Fruit fly (Drosophila melanogaster) whole organism, embryonic: ENCODE results near the gene Slip1.

Experiments
- Antp ChIP-seq: fragments of 200-800 bp; sonication (Bioruptor generic); optimal IDR thresholded peaks from 3 replicates; lab custom pipeline; 2016; ENCODE audit warnings: missing biosample characterization, missing genetic modification characterization
- CG12071 ChIP-seq: fragments of 200-800 bp; sonication (Bioruptor generic); optimal IDR thresholded peaks from 3 replicates; lab custom pipeline; 2018; ENCODE audit warnings: missing biosample characterization, mild to moderate bottlenecking, missing genetic modification characterization
- CG14014 ChIP-seq: fragments of 200-800 bp; sonication (Bioruptor generic); IDR thresholded peaks from 2 replicates; pipeline ENCODE4 v1.3.6; 2022; ENCODE audit warnings: missing biosample characterization, missing genetic modification characterization
- CG15696 ChIP-seq: fragments of 200-800 bp; sonication (Bioruptor generic); optimal IDR thresholded peaks from 2 replicates; lab custom pipeline; 2019; ENCODE audit warnings: missing biosample characterization, mild to moderate bottlenecking, missing genetic modification characterization, moderate library complexity
- CG17361 ChIP-seq: fragments of 200-800 bp; sonication (Bioruptor generic); IDR thresholded peaks from 3 replicates; pipeline ENCODE4 v1.3.6; 2022; ENCODE audit warnings: missing biosample characterization, missing genetic modification characterization
- CG18619 ChIP-seq: fragments of 200-800 bp; sonication (Bioruptor generic); optimal IDR thresholded peaks from 3 replicates; lab custom pipeline; 2017; ENCODE audit warnings: missing biosample characterization, mild to moderate bottlenecking, missing genetic modification characterization
- CG2129 ChIP-seq: fragments of 200-800 bp; sonication (Bioruptor generic); IDR thresholded peaks from 2 replicates; pipeline ENCODE4 v1.3.6; 2022; ENCODE audit warnings: missing biosample characterization, missing genetic modification characterization; ENCODE audit not compliant: partially characterized antibody
- CG2199 ChIP-seq: fragments of 200-800 bp; sonication (Bioruptor generic); IDR thresholded peaks from 3 replicates; pipeline ENCODE4 v1.3.6; 2022; ENCODE audit warnings: missing biosample characterization, missing genetic modification characterization
- CG3847 ChIP-seq: fragments of 200-800 bp; sonication (Bioruptor generic); IDR thresholded peaks from 2 replicates; pipeline ENCODE4 v1.3.6; 2022; ENCODE audit warnings: missing biosample characterization, missing genetic modification characterization
- CG4424 ChIP-seq: fragments of 200-800 bp; sonication (Bioruptor generic); optimal IDR thresholded peaks from 3 replicates; lab custom pipeline; 2016; ENCODE audit warnings: missing biosample characterization, missing genetic modification characterization
- CG4707 ChIP-seq: fragments of 200-800 bp; sonication (Bioruptor generic); optimal IDR thresholded peaks from 2 replicates; lab custom pipeline; 2018; ENCODE audit warnings: missing biosample characterization, mild to moderate bottlenecking, missing genetic modification characterization, moderate library complexity
- CG6683 ChIP-seq: fragments of 200-800 bp; sonication (Bioruptor generic); optimal IDR thresholded peaks from 2 replicates; lab custom pipeline; 2017; ENCODE audit warnings: missing biosample characterization, mild to moderate bottlenecking, missing genetic modification characterization, missing genetic modification reagents
- CG7556 ChIP-seq: fragments of 200-800 bp; sonication (Bioruptor generic); optimal IDR thresholded peaks from 2 replicates; lab custom pipeline; 2017; ENCODE audit warnings: missing biosample characterization, mild to moderate bottlenecking, missing genetic modification characterization
- CG8765 ChIP-seq: fragments of 200-800 bp; sonication (Bioruptor generic); IDR thresholded peaks from 2 replicates; pipeline ENCODE4 v1.3.6; 2022; ENCODE audit warnings: missing biosample characterization, missing genetic modification characterization
- CG8944 ChIP-seq: fragments of 200-800 bp; sonication (Bioruptor generic); optimal IDR thresholded peaks from 3 replicates; lab custom pipeline; 2016; ENCODE audit warnings: missing biosample characterization, missing genetic modification characterization
- CoRest ChIP-seq: fragments of 200-800 bp; sonication (Bioruptor generic); optimal IDR thresholded peaks from 3 replicates; lab custom pipeline; 2018; ENCODE audit warnings: missing biosample characterization, mild to moderate bottlenecking, missing genetic modification characterization, moderate library complexity
- D19B ChIP-seq: fragments of 200-800 bp; sonication (Bioruptor generic); optimal IDR thresholded peaks from 2 replicates; lab custom pipeline; 2017; ENCODE audit warnings: missing biosample characterization, mild to moderate bottlenecking, missing genetic modification characterization
- ERR ChIP-seq: fragments of 200-800 bp; sonication (Bioruptor generic); optimal IDR thresholded peaks from 2 replicates; lab custom pipeline; 2016; ENCODE audit warnings: missing biosample characterization, missing genetic modification characterization
- Eip74EF ChIP-seq, 2 experiments: fragments of 200-800 bp in 1 of 2; fragments of >200 bp in 1 of 2; sonication (Bioruptor generic) in 1 of 2; optimal IDR thresholded peaks; 2 replicates each; lab custom pipeline; 2017 to 2019; ENCODE audit warnings: missing biosample characterization in 2 of 2, missing genetic modification characterization in 2 of 2, mild to moderate bottlenecking in 1 of 2, moderate library complexity in 1 of 2
- Mad ChIP-seq: fragments of 200-800 bp; sonication (Bioruptor generic); optimal IDR thresholded peaks from 2 replicates; lab custom pipeline; 2016; ENCODE audit warnings: missing biosample characterization, missing genetic modification characterization
- Mrtf ChIP-seq: fragments of 200-800 bp; sonication (Bioruptor generic); IDR thresholded peaks from 3 replicates; pipeline ENCODE4 v1.3.6; 2022; ENCODE audit warnings: missing biosample characterization, missing genetic modification characterization
- Nf-YA ChIP-seq: fragments of 200-800 bp; sonication (Bioruptor generic); IDR thresholded peaks from 2 replicates; pipeline ENCODE4 v1.3.6; 2022; ENCODE audit warnings: missing biosample characterization, missing genetic modification characterization
- NfI ChIP-seq: fragments of 200-800 bp; sonication (Bioruptor generic); optimal IDR thresholded peaks from 3 replicates; lab custom pipeline; 2018; ENCODE audit warnings: missing biosample characterization, mild to moderate bottlenecking, missing genetic modification characterization, moderate library complexity
- Pdp1 ChIP-seq, 2 experiments: fragments of 200-800 bp; sonication (Bioruptor generic); optimal IDR thresholded peaks; 3 replicates each; lab custom pipeline; 2016; ENCODE audit warnings: missing biosample characterization in 2 of 2, missing genetic modification characterization in 2 of 2, mild to moderate bottlenecking in 1 of 2, moderate library complexity in 1 of 2
- Rx ChIP-seq: fragments of 200-800 bp; sonication (Bioruptor generic); IDR thresholded peaks from 2 replicates; pipeline ENCODE4 v1.3.6; 2022; ENCODE audit warnings: missing biosample characterization, missing genetic modification characterization
- Side ChIP-seq: fragments of 200-800 bp; sonication (Bioruptor generic); optimal IDR thresholded peaks from 2 replicates; lab custom pipeline; 2016; ENCODE audit warnings: missing biosample characterization, missing genetic modification characterization
- amos ChIP-seq: fragments of 200-800 bp; sonication (Bioruptor generic); IDR thresholded peaks from 2 replicates; pipeline ENCODE4 v1.3.6; 2022; ENCODE audit warnings: missing biosample characterization, missing genetic modification characterization; ENCODE audit not compliant: partially characterized antibody
- bigmax ChIP-seq: fragments of 200-800 bp; sonication (Bioruptor generic); optimal IDR thresholded peaks from 2 replicates; lab custom pipeline; 2018; ENCODE audit warnings: missing biosample characterization, mild to moderate bottlenecking, missing genetic modification characterization
- cad ChIP-seq: fragments of >200 bp; optimal IDR thresholded peaks from 2 replicates; lab custom pipeline; 2017; ENCODE audit warnings: missing biosample characterization, missing genetic modification characterization
- cato ChIP-seq: fragments of 200-800 bp; sonication (Bioruptor generic); optimal IDR thresholded peaks from 2 replicates; lab custom pipeline; 2016; ENCODE audit warnings: missing biosample characterization, missing genetic modification characterization, borderline replicate concordance
- caup ChIP-seq: fragments of 200-800 bp; sonication (Bioruptor generic); optimal IDR thresholded peaks from 3 replicates; lab custom pipeline; 2017; ENCODE audit warnings: missing biosample characterization, mild to moderate bottlenecking, missing genetic modification characterization, moderate library complexity; ENCODE audit not compliant: severe bottlenecking
- chinmo ChIP-seq: fragments of 200-800 bp; sonication (Bioruptor generic); IDR thresholded peaks from 4 replicates; pipeline ENCODE4 v1.3.6; 2022; ENCODE audit warnings: missing biosample characterization, missing genetic modification characterization; ENCODE audit not compliant: partially characterized antibody
- dmrt99B ChIP-seq: fragments of 200-800 bp; sonication (Bioruptor generic); optimal IDR thresholded peaks from 2 replicates; lab custom pipeline; 2018; ENCODE audit warnings: missing biosample characterization, mild to moderate bottlenecking, missing genetic modification characterization, moderate library complexity
- fd96Cb ChIP-seq: fragments of 200-800 bp; sonication (Bioruptor generic); optimal IDR thresholded peaks from 2 replicates; lab custom pipeline; 2018; ENCODE audit warnings: missing biosample characterization, mild to moderate bottlenecking, missing genetic modification characterization, moderate library complexity
- gcm ChIP-seq: fragments of 200-800 bp; sonication (Bioruptor generic); optimal IDR thresholded peaks from 2 replicates; lab custom pipeline; 2019; ENCODE audit warnings: missing biosample characterization, mild to moderate bottlenecking, missing genetic modification characterization, moderate library complexity
- gro ChIP-seq: fragments of 200-800 bp; sonication (Bioruptor generic); optimal IDR thresholded peaks from 2 replicates; lab custom pipeline; 2016; ENCODE audit warnings: missing biosample characterization, missing genetic modification characterization
- lmd ChIP-seq: fragments of 200-800 bp; sonication (Bioruptor generic); IDR thresholded peaks from 2 replicates; pipeline ENCODE4 v1.3.6; 2022; ENCODE audit warnings: missing biosample characterization, missing genetic modification characterization
- lola ChIP-seq, 3 experiments: fragments of >200 bp in 2 of 3; fragments of 200-800 bp in 1 of 3; sonication (Bioruptor generic) in 1 of 3; optimal IDR thresholded peaks; 2 replicates each; lab custom pipeline; 2017 to 2019; ENCODE audit warnings: missing biosample characterization in 3 of 3, missing genetic modification characterization in 3 of 3, mild to moderate bottlenecking in 1 of 3, moderate library complexity in 1 of 3
- onecut ChIP-seq: fragments of 200-800 bp; sonication (Bioruptor generic); IDR thresholded peaks from 2 replicates; pipeline ENCODE4 v1.3.6; 2022; ENCODE audit warnings: missing biosample characterization, missing genetic modification characterization
- peb ChIP-seq: fragments of 200-800 bp; sonication (Bioruptor generic); IDR thresholded peaks from 2 replicates; pipeline ENCODE4 v1.3.6; 2022; ENCODE audit warnings: missing biosample characterization, missing genetic modification characterization
- pho ChIP-seq: fragments of 200-800 bp; sonication (Bioruptor generic); optimal IDR thresholded peaks from 2 replicates; lab custom pipeline; 2016; ENCODE audit warnings: missing biosample characterization, missing genetic modification characterization
- shn ChIP-seq: fragments of 200-800 bp; sonication (Bioruptor generic); optimal IDR thresholded peaks from 3 replicates; lab custom pipeline; 2016; ENCODE audit warnings: missing biosample characterization, missing genetic modification characterization
- sima ChIP-seq: fragments of 200-800 bp; sonication (Bioruptor generic); optimal IDR thresholded peaks from 2 replicates; lab custom pipeline; 2016; ENCODE audit warnings: missing biosample characterization, missing genetic modification characterization
- sr ChIP-seq: fragments of 200-800 bp; sonication (Bioruptor generic); IDR thresholded peaks from 3 replicates; pipeline ENCODE4 v1.3.6; 2022; ENCODE audit warnings: missing biosample characterization, missing genetic modification characterization
- unpg ChIP-seq: fragments of 200-800 bp; sonication (Bioruptor generic); optimal IDR thresholded peaks from 3 replicates; lab custom pipeline; 2018; ENCODE audit warnings: missing biosample characterization, mild to moderate bottlenecking, missing genetic modification characterization, moderate library complexity
- vfl ChIP-seq: fragments of 200-800 bp; sonication (Bioruptor generic); optimal IDR thresholded peaks from 2 replicates; lab custom pipeline; 2016; ENCODE audit warnings: missing biosample characterization, missing genetic modification characterization
- zfh1 ChIP-seq: fragments of 200-800 bp; sonication (Bioruptor generic); IDR thresholded peaks from 3 replicates; pipeline ENCODE4 v1.3.6; 2022; ENCODE audit warnings: missing biosample characterization, missing genetic modification characterization

The Slip1 gene

DNA sequence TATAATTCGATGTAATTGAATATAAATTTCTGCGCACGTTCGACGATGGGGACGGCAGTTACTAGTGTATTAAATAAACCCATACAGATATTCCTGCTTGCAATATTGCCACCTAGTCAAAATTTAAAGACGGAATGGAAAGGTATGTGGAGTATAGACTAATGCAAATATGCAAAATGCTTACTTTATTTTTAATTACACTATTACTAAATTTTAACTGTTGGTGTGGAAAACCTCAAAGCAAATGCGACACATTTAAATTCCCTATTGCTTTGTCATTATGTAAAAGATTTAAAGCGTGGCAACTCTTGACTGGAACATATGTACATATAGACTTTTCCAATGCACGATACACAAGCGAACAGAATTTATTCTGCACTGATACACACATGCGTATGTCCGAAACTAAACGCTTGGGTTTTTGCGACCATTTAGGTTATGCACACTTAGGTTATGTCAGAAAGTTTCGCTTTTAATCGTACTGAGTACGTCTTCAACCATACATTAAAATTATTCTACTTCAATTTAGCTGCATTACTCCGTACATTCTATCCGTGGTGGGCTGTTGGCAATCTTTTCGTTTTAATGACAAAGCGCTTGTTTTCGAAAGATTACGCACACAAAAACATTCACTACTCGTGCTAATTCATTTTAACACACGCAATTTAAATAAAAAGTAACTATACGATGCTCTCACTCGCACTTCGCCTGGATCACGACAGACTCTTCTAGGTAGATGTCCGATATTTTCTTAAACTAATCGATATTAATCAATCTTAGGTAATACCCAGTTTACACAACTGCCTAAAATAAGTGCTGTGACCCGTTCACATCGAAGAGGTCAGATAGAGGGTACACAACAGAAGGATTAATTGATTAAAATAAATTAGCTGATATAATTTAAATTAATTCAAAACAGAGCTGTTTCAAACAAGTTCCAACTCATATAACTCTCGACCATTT lies 3.3 kb upstream of the Slip1 start, which contains the start of gene gw (continued):
- peak; percentile 98 for TF ChIP-seq bigmax
- no peak for TF ChIP-seq dmrt99B
- TF ChIP-seq CG18619 (GFP tag; lab: Kevin White, UChicago), result peak; percentile 81
- TF ChIP-seq gcm (GFP tag; lab: Kevin White, UChicago), result no peak
- peak; percentile 59 for TF ChIP-seq onecut (GFP tag; lab: Robert Waterston, UW)
- peak; percentile 65 for TF ChIP-seq vfl (GFP tag; lab: Kevin White, UChicago)
- peak; percentile 43 for TF ChIP-seq peb (GFP tag; lab: Robert Waterston, UW)
- peak; percentile 80 for TF ChIP-seq shn (GFP tag; lab: Kevin White, UChicago)
- TF ChIP-seq CG12071, result no peak
- TF ChIP-seq CG7556 (GFP tag; lab: Kevin White, UChicago), result peak; percentile 86
- TF ChIP-seq CG15696, result peak; percentile 80
- peak; percentile 6 for TF ChIP-seq sima
- TF ChIP-seq Mad (GFP tag; lab: Kevin White, UChicago), result peak; percentile 82
- TF ChIP-seq Rx, result no peak; the same call in 1 of the 2 replicates
- peak; percentile 59 for TF ChIP-seq CG6683 (GFP tag; lab: Kevin White, UChicago)
- peak; percentile 62 for TF ChIP-seq fd96Cb (tag; lab: Kevin White, UChicago)
- TF ChIP-seq CG14014, result peak; percentile 65
- TF ChIP-seq cad (GFP tag; lab: Kevin White, UChicago), result no peak
- TF ChIP-seq CG4707 (GFP tag; lab: Kevin White, UChicago), result peak; percentile 31
- TF ChIP-seq Mrtf, result no peak; the same call in 2 of the 3 replicates
- no peak for TF ChIP-seq sr (GFP tag; lab: Robert Waterston, UW)
- TF ChIP-seq lmd, result no peak
- TF ChIP-seq caup (GFP tag; lab: Kevin White, UChicago), result peak; percentile 81
- peak; percentile 76 for TF ChIP-seq Antp (GFP tag; lab: Kevin White, UChicago)
- no peak for TF ChIP-seq CG3847
- TF ChIP-seq CG17361 (GFP tag; lab: Robert Waterston, UW), result peak; percentile 28; the same call in 1 of the 3 replicates
- peak; percentile 78 for TF ChIP-seq gro (GFP tag; lab: Kevin White, UChicago)
- TF ChIP-seq CoRest (tag; lab: Kevin White, UChicago), result peak; percentile 40
- TF ChIP-seq zfh1 (GFP tag; lab: Robert Waterston, UW), result no peak; the same call in 1 of the 3 replicates
- TF ChIP-seq pho (GFP tag; lab: Kevin White, UChicago), result peak; percentile 81
- no peak; the same call in 1 of the 2 replicates for TF ChIP-seq Nf-YA (GFP tag; lab: Robert Waterston, UW)
- TF ChIP-seq Pdp1 (GFP tag; optimal IDR thresholded peaks at IDR 0.05; lab: Kevin White, UChicago), result peak; percentile 82 to 99
- no peak for TF ChIP-seq chinmo (GFP tag; lab: Robert Waterston, UW)
- TF ChIP-seq CG8765 (GFP tag; lab: Robert Waterston, UW), result no peak
- TF ChIP-seq NfI, result no peak
- TF ChIP-seq lola (GFP tag; optimal IDR thresholded peaks at IDR 0.05; lab: Kevin White, UChicago), result peak in 2 of 3 experiments; percentile 77 to 84
- TF ChIP-seq cato (GFP tag; lab: Kevin White, UChicago), result peak; percentile 56
- TF ChIP-seq D19B, result peak; percentile 36
- TF ChIP-seq CG2129 (GFP tag; lab: Robert Waterston, UW), result no peak
- peak; percentile 81; the same call in 1 of the 2 replicates for TF ChIP-seq amos
- peak; percentile 84 for TF ChIP-seq CG2199
- no peak for TF ChIP-seq Eip74EF (GFP tag; optimal IDR thresholded peaks at IDR 0.05; lab: Kevin White, UChicago)
- TF ChIP-seq ERR (GFP tag; lab: Kevin White, UChicago), result peak; percentile 92
- peak; percentile 55 for TF ChIP-seq Side
- TF ChIP-seq unpg (GFP tag; lab: Kevin White, UChicago), result peak; percentile 87
- TF ChIP-seq CG4424 (GFP tag; lab: Kevin White, UChicago), result peak; percentile 84
- peak; percentile 73 for TF ChIP-seq CG8944
